Fruit fly (Drosophila melanogaster) whole organism: ENCODE measurements around the gene CG18301.

Experiments
- Dll ChIP-seq: fragments of >200 bp; optimal IDR thresholded peaks from 2 replicates; lab custom pipeline; 2017
- EcR ChIP-seq, 2 experiments: fragments of >200 bp; optimal IDR thresholded peaks; 2 replicates each; lab custom pipeline; 2017; ENCODE audit warnings: missing biosample characterization in 2 of 2, missing genetic modification characterization in 2 of 2, missing genetic modification reagents in 2 of 2
- pan ChIP-seq: fragments of >200 bp; optimal IDR thresholded peaks from 2 replicates; lab custom pipeline; 2017
- psq ChIP-seq: fragments of >200 bp; optimal IDR thresholded peaks from 2 replicates; lab custom pipeline; 2017
- usp ChIP-seq: fragments of >200 bp; optimal IDR thresholded peaks from 2 replicates; lab custom pipeline; 2017; ENCODE audit warnings: missing biosample characterization, missing genetic modification characterization, mixed read lengths

DNA sequence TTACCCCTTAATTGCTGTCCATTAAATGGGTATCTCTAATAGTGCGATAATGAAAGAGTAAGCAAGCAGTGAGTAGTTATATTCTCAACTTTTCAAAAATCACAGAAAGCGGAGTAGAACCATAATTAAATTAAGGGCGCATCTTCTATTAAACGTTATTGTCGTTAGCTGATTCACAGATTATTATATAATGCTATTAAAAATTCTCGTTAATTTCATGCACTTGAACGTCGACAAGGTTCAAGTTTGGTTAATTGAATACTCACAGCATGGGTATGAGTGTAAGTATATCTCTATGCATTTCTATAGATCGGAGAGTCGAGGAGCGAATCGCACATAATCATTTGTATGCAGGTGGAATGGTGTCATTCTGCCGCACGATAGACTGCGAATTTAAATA is 20.8 kb upstream of the CG18301 start:
- TF ChIP-seq usp (no peak), psq (lab: Kevin White, UChicago) (no peak), pan (lab: Kevin White, UChicago) (no peak), EcR (GFP tag; optimal IDR thresholded peaks at IDR 0.05; lab: Kevin White, UChicago) (no peak), Dll (lab: Kevin White, UChicago) (no peak)
